Worm (Caenorhabditis elegans) whole organism, late embryonic: ENCODE results near the gene C29E4.11.

Source experiments
- C38D4.7 ChIP-seq: fragments of 200-800 bp; sonication (Bioruptor generic); optimal IDR thresholded peaks from 2 replicates; lab custom pipeline; 2018; ENCODE audit warnings: mild to moderate bottlenecking, missing genetic modification characterization, moderate library complexity, missing compliant biosample characterization
- K02D7.2 ChIP-seq: sonication (generic microtip); optimal IDR thresholded peaks from 2 replicates; lab custom pipeline; 2017; ENCODE audit warnings: mild to moderate bottlenecking, missing genetic modification characterization, missing compliant biosample characterization
- ama-1 ChIP-seq: fragments of 150-350 bp; optimal IDR thresholded peaks from 2 replicates; lab custom pipeline; 2014
- ceh-18 ChIP-seq: sonication (generic microtip); optimal IDR thresholded peaks from 2 replicates; lab custom pipeline; 2016; ENCODE audit warnings: missing genetic modification characterization, missing compliant biosample characterization
- ceh-22 ChIP-seq: sonication (generic microtip); optimal IDR thresholded peaks from 2 replicates; lab custom pipeline; 2017; ENCODE audit warnings: missing biosample characterization, missing genetic modification characterization
- ceh-45 ChIP-seq: fragments of 200-800 bp; sonication (Bioruptor generic); IDR thresholded peaks from 2 replicates; pipeline ENCODE4 v1.3.6; 2022; ENCODE audit warnings: missing genetic modification reagents, missing genetic modification characterization, missing compliant biosample characterization
- fkh-10 ChIP-seq: fragments of 150-350 bp; optimal IDR thresholded peaks from 2 replicates; lab custom pipeline; 2014; ENCODE audit warnings: missing biosample characterization, missing genetic modification reagents, missing genetic modification characterization
- pqm-1 ChIP-seq: sonication (generic microtip); optimal IDR thresholded peaks from 2 replicates; lab custom pipeline; 2016; ENCODE audit warnings: missing genetic modification characterization, missing compliant biosample characterization
- ref-2 ChIP-seq: sonication (generic microtip); optimal IDR thresholded peaks from 2 replicates; lab custom pipeline; 2016; ENCODE audit warnings: missing genetic modification characterization, missing compliant biosample characterization
- unc-86 ChIP-seq: sonication (generic microtip); optimal IDR thresholded peaks from 2 replicates; lab custom pipeline; 2016; ENCODE audit warnings: missing genetic modification characterization, missing compliant biosample characterization

DNA sequence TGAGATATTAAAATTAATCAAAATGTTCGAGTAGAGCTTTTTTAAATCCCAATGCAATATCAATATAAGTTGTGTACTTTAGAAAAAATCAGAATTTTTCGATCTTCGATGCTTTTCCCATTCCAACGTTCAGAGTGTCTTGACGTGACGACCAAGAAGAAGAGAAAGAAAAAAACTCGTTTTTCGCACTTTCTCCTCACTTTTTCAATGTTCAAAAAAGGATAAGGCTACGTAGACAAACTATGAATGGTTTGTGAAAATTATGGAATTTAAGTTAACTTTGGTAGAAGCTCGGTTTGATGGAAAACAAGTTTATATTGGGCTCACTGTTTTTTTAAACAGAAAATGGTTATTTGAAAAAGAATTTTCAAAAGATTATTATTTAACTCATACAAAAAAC, 10.2 kb downstream of the C29E4.11 start:
- no peak for TF ChIP-seq ref-2 (tag; lab: Kevin White, UChicago)
- no peak for TF ChIP-seq unc-86 (tag; lab: Kevin White, UChicago)
- no peak for TF ChIP-seq fkh-10
- TF ChIP-seq ceh-45 (GFP tag; lab: Robert Waterston, UW): no peak
- no peak for TF ChIP-seq K02D7.2 (tag; lab: Kevin White, UChicago)
- no peak for TF ChIP-seq ceh-22
- no peak for TF ChIP-seq C38D4.7
- no peak for TF ChIP-seq ama-1 (lab: Kevin White, UChicago)
- no peak for TF ChIP-seq ceh-18 (tag; lab: Kevin White, UChicago)
- TF ChIP-seq pqm-1 (tag; lab: Kevin White, UChicago): no peak
